Fruit fly (Drosophila melanogaster) whole organism, prepupa: Measurements from ENCODE around the gene ppk28.
A peak's percentile ranks its signal among the peaks of the same experiment; 100 is the strongest.

Source experiments
- CG10631 ChIP-seq: fragments of 200-800 bp; sonication (Bioruptor generic); optimal IDR thresholded peaks from 2 replicates; lab custom pipeline; 2016; ENCODE audit warnings: missing biosample characterization, missing genetic modification characterization
- CG11294 ChIP-seq: fragments of 200-800 bp; sonication (Bioruptor generic); IDR thresholded peaks from 2 replicates; pipeline ENCODE4 v1.3.6; 2022; ENCODE audit warnings: missing biosample characterization, missing genetic modification characterization
- CG15336 ChIP-seq: fragments of 200-800 bp; sonication (Bioruptor generic); IDR thresholded peaks from 2 replicates; pipeline ENCODE4 v1.3.6; 2022; ENCODE audit warnings: missing biosample characterization, missing genetic modification characterization
- CG1621 ChIP-seq: fragments of 200-800 bp; sonication (Bioruptor generic); optimal IDR thresholded peaks from 3 replicates; lab custom pipeline; 2018; ENCODE audit warnings: missing biosample characterization, mild to moderate bottlenecking, missing genetic modification characterization
- CG16779 ChIP-seq: fragments of 200-800 bp; sonication (Bioruptor generic); optimal IDR thresholded peaks from 3 replicates; lab custom pipeline; 2017; ENCODE audit warnings: missing biosample characterization, mild to moderate bottlenecking, missing genetic modification characterization
- CG3032 ChIP-seq: fragments of 200-800 bp; optimal IDR thresholded peaks from 2 replicates; lab custom pipeline; 2019; ENCODE audit warnings: missing biosample characterization, mild to moderate bottlenecking, missing genetic modification characterization, moderate library complexity
- CG31627 ChIP-seq: fragments of 200-800 bp; sonication (Bioruptor generic); optimal IDR thresholded peaks from 3 replicates; lab custom pipeline; 2016; ENCODE audit warnings: missing biosample characterization, missing genetic modification characterization
- CG34406 ChIP-seq: fragments of 200-800 bp; sonication (Bioruptor generic); optimal IDR thresholded peaks from 3 replicates; lab custom pipeline; 2016; ENCODE audit warnings: missing biosample characterization, missing genetic modification characterization
- CG3919 ChIP-seq: fragments of 200-800 bp; sonication (Bioruptor generic); optimal IDR thresholded peaks from 3 replicates; lab custom pipeline; 2016; ENCODE audit warnings: missing biosample characterization, missing genetic modification characterization
- CG4318 ChIP-seq: fragments of 200-800 bp; sonication (Bioruptor generic); optimal IDR thresholded peaks from 3 replicates; lab custom pipeline; 2017; ENCODE audit warnings: missing biosample characterization, mild to moderate bottlenecking, missing genetic modification characterization
- CG6163 ChIP-seq: fragments of 200-800 bp; sonication (Bioruptor generic); IDR thresholded peaks from 3 replicates; pipeline ENCODE4 v1.3.6; 2022; ENCODE audit warnings: missing biosample characterization, missing genetic modification characterization
- CG6792 ChIP-seq: fragments of 200-800 bp; sonication (Bioruptor generic); optimal IDR thresholded peaks from 3 replicates; lab custom pipeline; 2016; ENCODE audit warnings: missing biosample characterization, missing genetic modification characterization
- CG6808 ChIP-seq: fragments of 200-800 bp; sonication (Bioruptor generic); optimal IDR thresholded peaks from 3 replicates; lab custom pipeline; 2017; ENCODE audit warnings: missing biosample characterization, missing genetic modification characterization, mild to moderate bottlenecking, moderate library complexity, missing genetic modification reagents
- CG6854 ChIP-seq: fragments of 200-800 bp; sonication (Bioruptor generic); optimal IDR thresholded peaks from 2 replicates; lab custom pipeline; 2017; ENCODE audit warnings: missing biosample characterization, mild to moderate bottlenecking, missing genetic modification characterization
- CG7368 ChIP-seq: fragments of 200-800 bp; sonication (Bioruptor generic); optimal IDR thresholded peaks from 3 replicates; lab custom pipeline; 2016; ENCODE audit warnings: missing biosample characterization, missing genetic modification characterization
- CG8119 ChIP-seq: fragments of 200-800 bp; sonication (Bioruptor generic); IDR thresholded peaks from 3 replicates; pipeline ENCODE4 v1.3.6; 2022; ENCODE audit warnings: missing biosample characterization, missing genetic modification characterization
- CG8319 ChIP-seq: fragments of 200-800 bp; sonication (Bioruptor generic); optimal IDR thresholded peaks from 3 replicates; lab custom pipeline; 2016; ENCODE audit warnings: missing biosample characterization, missing genetic modification characterization
- Eip75B ChIP-seq: fragments of 200-800 bp; sonication (Bioruptor generic); optimal IDR thresholded peaks from 3 replicates; lab custom pipeline; 2016; ENCODE audit warnings: missing biosample characterization, missing genetic modification characterization
- Eip78C ChIP-seq: fragments of 200-800 bp; sonication (Bioruptor generic); peaks from one replicate; lab custom pipeline; 2016; ENCODE audit warnings: missing biosample characterization, missing genetic modification characterization
- Ets21C ChIP-seq: fragments of 200-800 bp; sonication (Bioruptor generic); optimal IDR thresholded peaks from 3 replicates; lab custom pipeline; 2016; ENCODE audit warnings: missing biosample characterization, missing genetic modification characterization
- Ets96B ChIP-seq: fragments of 200-800 bp; optimal IDR thresholded peaks from 2 replicates; lab custom pipeline; 2019; ENCODE audit warnings: missing biosample characterization, mild to moderate bottlenecking, missing genetic modification characterization, moderate library complexity
- Met ChIP-seq: fragments of 200-800 bp; sonication (Bioruptor generic); optimal IDR thresholded peaks from 3 replicates; lab custom pipeline; 2016; ENCODE audit warnings: missing biosample characterization, missing genetic modification characterization
- OdsH ChIP-seq: fragments of 200-800 bp; sonication (Bioruptor generic); optimal IDR thresholded peaks from 3 replicates; lab custom pipeline; 2016; ENCODE audit warnings: missing biosample characterization, missing genetic modification characterization
- Sox14 ChIP-seq: fragments of 200-800 bp; sonication (Bioruptor generic); optimal IDR thresholded peaks from 3 replicates; lab custom pipeline; 2016; ENCODE audit warnings: missing biosample characterization, missing genetic modification characterization
- achi ChIP-seq: fragments of 200-800 bp; sonication (Bioruptor generic); optimal IDR thresholded peaks from 3 replicates; lab custom pipeline; 2016; ENCODE audit warnings: missing biosample characterization, missing genetic modification characterization
- acj6 ChIP-seq: fragments of 200-800 bp; sonication (Bioruptor generic); optimal IDR thresholded peaks from 3 replicates; lab custom pipeline; 2016; ENCODE audit warnings: missing biosample characterization, missing genetic modification characterization
- cyc ChIP-seq: fragments of 200-800 bp; sonication (Bioruptor generic); optimal IDR thresholded peaks from 3 replicates; lab custom pipeline; 2016; ENCODE audit warnings: missing biosample characterization, missing genetic modification characterization
- esn ChIP-seq: fragments of 200-800 bp; sonication (Bioruptor generic); optimal IDR thresholded peaks from 2 replicates; lab custom pipeline; 2016; ENCODE audit warnings: missing biosample characterization, mild to moderate bottlenecking, missing genetic modification characterization, moderate library complexity
- fd59A ChIP-seq: fragments of 200-800 bp; sonication (Bioruptor generic); optimal IDR thresholded peaks from 2 replicates; lab custom pipeline; 2017; ENCODE audit warnings: missing biosample characterization, mild to moderate bottlenecking, missing genetic modification characterization, missing genetic modification reagents
- fkh ChIP-seq: fragments of 200-800 bp; sonication (Bioruptor generic); optimal IDR thresholded peaks from 3 replicates; lab custom pipeline; 2017; ENCODE audit warnings: missing biosample characterization, mild to moderate bottlenecking, missing genetic modification characterization, moderate library complexity
- net ChIP-seq: fragments of 200-800 bp; sonication (Bioruptor generic); optimal IDR thresholded peaks from 3 replicates; lab custom pipeline; 2016; ENCODE audit warnings: missing biosample characterization, missing genetic modification characterization
- pdm3 ChIP-seq: fragments of 200-800 bp; sonication (Bioruptor generic); optimal IDR thresholded peaks from 3 replicates; lab custom pipeline; 2016; ENCODE audit warnings: missing biosample characterization, missing genetic modification characterization
- ss ChIP-seq, 2 experiments: fragments of 200-800 bp; sonication (Bioruptor generic); optimal IDR thresholded peaks; 2 replicates in 1 of 2; 3 replicates in 1 of 2; lab custom pipeline; 2017 to 2018; ENCODE audit warnings: mild to moderate bottlenecking in 2 of 2, missing biosample characterization in 2 of 2, missing genetic modification characterization in 2 of 2, moderate library complexity in 1 of 2
- topi ChIP-seq: fragments of 200-800 bp; sonication (Bioruptor generic); optimal IDR thresholded peaks from 3 replicates; lab custom pipeline; 2016; ENCODE audit warnings: missing biosample characterization, missing genetic modification characterization
- vri ChIP-seq: fragments of 200-800 bp; sonication (Bioruptor generic); optimal IDR thresholded peaks from 3 replicates; lab custom pipeline; 2016; ENCODE audit warnings: missing biosample characterization, mild to moderate bottlenecking, missing genetic modification characterization

ppk28 gene

DNA sequence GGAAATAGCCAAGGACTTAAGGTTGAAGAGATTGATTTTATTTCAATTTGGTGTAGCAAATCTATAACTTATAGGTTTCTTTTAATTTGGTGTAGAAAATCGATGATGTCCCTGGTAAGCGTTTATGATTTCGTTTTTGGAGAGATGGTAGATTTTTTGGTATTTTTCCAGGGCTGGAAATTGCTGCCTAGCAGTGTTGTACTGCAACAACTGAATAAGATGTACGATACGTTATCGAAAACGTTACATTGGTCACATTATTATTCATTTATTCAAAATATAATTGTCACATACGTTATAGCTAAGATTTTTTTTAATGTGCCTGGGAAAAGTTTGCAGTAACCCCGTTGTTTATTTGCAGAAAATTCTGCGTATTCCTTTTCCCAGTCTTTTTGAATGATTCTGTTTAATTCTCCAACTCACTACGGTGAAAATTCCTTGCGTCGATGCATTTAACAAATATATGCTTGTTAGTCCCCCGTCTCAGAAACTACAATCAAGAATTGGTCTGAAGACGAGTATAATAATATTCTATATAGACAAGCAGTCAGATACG is 18.9 kb upstream of the ppk28 start, which contains the start of the genes CG9609 and Sap30:
Gene CG9609 (minus strand): TSS at position 149 of the 556 bp plus-strand sequence.
Gene Sap30 (plus strand): TSS at position 424 of the 556 bp plus-strand sequence.
- TF ChIP-seq Eip75B (GFP tag; lab: Kevin White, UChicago) (no peak), net (no peak), CG34406 (no peak), OdsH (no peak), esn (GFP tag; lab: Kevin White, UChicago) (peak; percentile 15), Eip78C (peak; percentile 49), fd59A (no peak)

DNA sequence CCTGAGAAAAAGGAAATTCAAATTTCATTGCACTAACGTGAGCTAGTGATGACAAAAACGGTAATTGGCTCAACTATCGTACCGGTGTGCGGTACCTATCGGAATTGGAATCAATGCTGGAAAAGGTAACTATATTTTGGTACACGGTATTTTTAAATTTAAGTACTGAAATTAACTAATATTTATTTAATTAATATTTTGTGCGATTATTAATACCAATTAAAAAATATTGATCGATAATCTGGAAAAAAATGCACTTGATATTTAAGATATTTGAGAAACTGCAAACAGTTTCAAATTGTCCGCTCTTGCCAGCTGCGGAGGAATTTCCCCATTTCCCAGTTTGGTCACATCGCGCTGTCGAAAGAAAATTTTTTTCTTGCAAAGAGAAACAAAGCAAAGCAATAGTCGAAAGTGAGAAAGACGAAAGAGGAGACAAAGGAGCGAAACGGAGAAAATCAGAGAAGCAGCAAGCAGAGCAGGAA is 18.4 kb upstream of the ppk28 start:
- TF ChIP-seq CG11294 (GFP tag; lab: Robert Waterston, UW) = no peak
- TF ChIP-seq CG1621 (tag; lab: Kevin White, UChicago) = no peak
- TF ChIP-seq achi (GFP tag; lab: Kevin White, UChicago) = no peak
- no peak for TF ChIP-seq CG3032 (tag; lab: Kevin White, UChicago)
- TF ChIP-seq fkh (GFP tag; lab: Kevin White, UChicago) = no peak
- TF ChIP-seq CG6808 (GFP tag; lab: Kevin White, UChicago) = no peak
- no peak for TF ChIP-seq vri (GFP tag; lab: Kevin White, UChicago)
- no peak for TF ChIP-seq CG4318 (GFP tag; lab: Kevin White, UChicago)
- TF ChIP-seq topi (GFP tag; lab: Kevin White, UChicago) = no peak
- TF ChIP-seq CG10631 (GFP tag; lab: Kevin White, UChicago) = no peak
- TF ChIP-seq Sox14 (GFP tag; lab: Kevin White, UChicago) = peak; percentile 61
- TF ChIP-seq CG6163 = 0 out of 3 replicates have a peak, but pooled peaks have one; percentile 12
- TF ChIP-seq CG16779 (tag; lab: Kevin White, UChicago) = no peak
- TF ChIP-seq Met = no peak
- no peak for TF ChIP-seq CG8119 (GFP tag; lab: Robert Waterston, UW)
- no peak for TF ChIP-seq CG34406
- TF ChIP-seq pdm3 = no peak
- TF ChIP-seq CG31627 (GFP tag; lab: Kevin White, UChicago) = peak; percentile 0
- TF ChIP-seq cyc = no peak
- no peak for TF ChIP-seq OdsH
- no peak for TF ChIP-seq Ets21C (GFP tag; lab: Kevin White, UChicago)
- TF ChIP-seq ss (GFP tag; optimal IDR thresholded peaks at IDR 0.05; lab: Kevin White, UChicago) = no peak
- TF ChIP-seq CG6792 = no peak
- TF ChIP-seq acj6 (GFP tag; lab: Kevin White, UChicago) = peak; percentile 39
- TF ChIP-seq CG3919 = no peak
- TF ChIP-seq Ets96B = no peak
- TF ChIP-seq CG15336 (GFP tag; lab: Robert Waterston, UW) = no peak
- TF ChIP-seq, all 60 proteins: peak for 4

DNA sequence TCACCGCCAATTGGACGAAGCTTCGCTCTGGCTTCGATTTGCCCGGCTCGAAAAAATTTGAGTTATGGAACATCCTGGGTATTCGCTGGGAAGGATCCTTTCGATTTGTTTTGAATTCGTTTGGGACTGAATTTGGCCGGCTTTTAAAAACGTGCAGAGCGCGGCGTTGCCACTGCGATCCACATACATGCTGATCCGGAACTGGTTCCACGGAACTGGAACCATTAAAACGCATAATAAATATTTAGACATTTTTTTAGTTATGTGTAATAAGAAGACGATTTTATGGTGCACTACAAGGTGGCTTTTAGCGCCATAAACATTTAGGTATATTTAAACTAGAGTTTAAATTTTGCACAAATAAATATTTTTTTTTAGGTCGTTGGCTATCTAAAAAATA is 14.8 kb upstream of the ppk28 start, which contains the start of gene Rrp45:
Gene Rrp45 (minus strand): TSS at position 209 of the 400 bp plus-strand sequence.
- TF ChIP-seq Eip78C = peak; percentile 52
- no peak for TF ChIP-seq CG6792
- peak; percentile 18 for TF ChIP-seq Sox14 (GFP tag; lab: Kevin White, UChicago)

DNA sequence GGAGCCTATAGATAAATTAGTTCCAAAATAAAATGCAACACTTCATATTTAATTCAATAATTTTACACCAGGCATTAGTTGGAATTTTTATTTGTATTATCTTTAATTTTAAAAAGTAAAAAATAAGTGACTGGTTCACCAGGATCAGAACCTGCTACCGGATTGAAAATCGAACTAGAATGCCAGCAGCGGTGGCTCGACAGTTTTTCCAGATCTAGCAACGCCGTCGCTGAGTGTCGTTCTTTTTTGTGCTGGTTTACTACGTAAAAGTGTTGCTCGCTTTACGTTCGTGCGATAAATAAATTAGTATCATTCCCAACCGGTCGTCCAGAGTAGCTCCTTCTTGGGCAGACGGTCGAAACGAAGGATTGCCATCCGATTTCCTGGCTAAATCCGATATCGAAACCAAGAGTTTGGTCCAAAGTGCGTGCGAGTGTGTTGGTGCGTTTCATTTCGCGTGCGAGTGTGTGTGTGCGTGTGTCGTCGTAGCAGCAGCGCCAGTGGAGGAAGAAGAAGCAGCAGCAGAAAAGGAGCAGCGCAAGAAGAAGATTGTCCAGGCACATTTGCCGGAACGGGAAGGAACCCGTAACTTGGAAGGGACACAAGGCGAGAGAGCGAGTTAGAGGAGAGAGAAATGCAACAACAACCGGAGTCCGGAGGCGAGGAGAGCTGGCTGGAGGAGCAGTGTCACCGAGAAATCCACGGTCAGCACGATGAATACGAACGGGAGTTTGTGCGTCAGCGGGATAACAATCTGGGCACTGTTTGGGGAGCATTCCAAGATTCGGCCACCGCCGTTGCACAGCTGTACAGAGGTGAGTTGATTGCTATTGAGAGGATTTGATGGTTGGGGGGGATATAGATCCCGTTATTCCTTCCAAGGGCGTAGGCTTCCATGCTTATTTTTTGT is 13.7 kb upstream of the ppk28 start, which contains the start of gene CG4768:
Gene CG4768 (plus strand): TSS at position 200 of the 910 bp plus-strand sequence.
- TF ChIP-seq CG8319 (GFP tag; lab: Kevin White, UChicago) (no peak), Eip78C (peak; percentile 30), CG1621 (tag; lab: Kevin White, UChicago) (peak; percentile 35), CG6854 (GFP tag; lab: Kevin White, UChicago) (peak; percentile 7), CG16779 (tag; lab: Kevin White, UChicago) (no peak), ss (GFP tag; optimal IDR thresholded peaks at IDR 0.05; lab: Kevin White, UChicago) (peak; percentile 22 to 29), CG7368 (GFP tag; lab: Kevin White, UChicago) (no peak)
- TF ChIP-seq, all 60 proteins: peak for 4
